Fruit fly (Drosophila melanogaster): Measurements from ENCODE around the gene Hrb98DE.

DNA sequence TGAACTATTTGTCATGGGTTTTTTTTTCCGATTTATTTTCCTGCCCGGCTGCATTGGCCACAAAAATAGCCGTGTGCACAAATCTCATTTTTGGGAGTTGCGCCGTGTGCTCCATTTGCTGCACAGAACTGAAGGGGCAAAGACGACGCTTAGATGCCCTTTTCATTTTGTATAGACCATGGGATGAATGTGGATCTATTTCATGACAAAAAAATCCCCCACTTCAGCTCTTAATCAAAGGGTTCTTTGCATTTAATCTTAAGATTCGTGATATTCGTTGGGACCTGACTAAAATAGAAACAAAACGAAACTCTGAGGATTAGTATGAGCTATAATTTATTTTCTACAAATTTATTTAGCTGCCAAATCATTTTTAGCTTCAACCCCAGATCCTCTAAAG lies 30.5 kb downstream of the Hrb98DE start:
- TF ChIP-seq CG8478 (optimal IDR thresholded peaks at IDR 0.05) (no peak), CTCF (optimal IDR thresholded peaks at IDR 0.05) (no peak)
